Worm (Caenorhabditis elegans) whole organism, mixed stage, embryonic: ENCODE data around the gene lgmn-1.

Source experiments
- M03D4.4 ChIP-seq: sonication (generic microtip); optimal IDR thresholded peaks from 2 replicates; lab custom pipeline; 2017; ENCODE audit warnings: mild to moderate bottlenecking, missing genetic modification characterization, missing compliant biosample characterization
- bed-3 ChIP-seq: fragments of 200-800 bp; sonication (Bioruptor generic); optimal IDR thresholded peaks from 3 replicates; lab custom pipeline; 2018; ENCODE audit warnings: mild to moderate bottlenecking, missing genetic modification characterization, moderate library complexity, missing compliant biosample characterization
- blmp-1 ChIP-seq: fragments of 150-350 bp; optimal IDR thresholded peaks from 2 replicates; lab custom pipeline; 2014; ENCODE audit warnings: missing biosample characterization, missing genetic modification characterization
- ceh-39 ChIP-seq: fragments of 150-350 bp; optimal IDR thresholded peaks from 2 replicates; lab custom pipeline; 2014; ENCODE audit warnings: missing biosample characterization, missing genetic modification characterization
- ceh-43 ChIP-seq: fragments of 200-800 bp; sonication (Bioruptor generic); optimal IDR thresholded peaks from 2 replicates; lab custom pipeline; 2018; ENCODE audit warnings: mild to moderate bottlenecking, missing genetic modification characterization, moderate library complexity, missing compliant biosample characterization
- ceh-83 ChIP-seq: fragments of 200-800 bp; sonication (Bioruptor generic); optimal IDR thresholded peaks from 2 replicates; lab custom pipeline; 2018; ENCODE audit warnings: mild to moderate bottlenecking, missing genetic modification characterization, missing compliant biosample characterization
- drap-1 ChIP-seq: fragments of 200-800 bp; sonication (Bioruptor generic); optimal IDR thresholded peaks from 3 replicates; lab custom pipeline; 2018; ENCODE audit warnings: mild to moderate bottlenecking, missing genetic modification characterization, missing compliant biosample characterization
- elt-1 ChIP-seq: sonication (generic microtip); optimal IDR thresholded peaks from 2 replicates; lab custom pipeline; 2017; ENCODE audit warnings: missing genetic modification characterization, mild to moderate bottlenecking, missing compliant biosample characterization, antibody characterized with exemption, moderate library complexity, borderline replicate concordance; ENCODE audit not compliant: insufficient read depth
- elt-3 ChIP-seq: fragments of 150-350 bp; optimal IDR thresholded peaks from 2 replicates; lab custom pipeline; 2014; ENCODE audit warnings: missing biosample characterization, missing genetic modification characterization
- flh-1 ChIP-seq: fragments of 200-800 bp; sonication (Bioruptor generic); optimal IDR thresholded peaks from 2 replicates; lab custom pipeline; 2018; ENCODE audit warnings: mild to moderate bottlenecking, missing genetic modification characterization, moderate library complexity, missing compliant biosample characterization
- ham-2 ChIP-seq: fragments of 200-800 bp; sonication (Bioruptor generic); optimal IDR thresholded peaks from 2 replicates; lab custom pipeline; 2018; ENCODE audit warnings: mild to moderate bottlenecking, missing genetic modification characterization, missing compliant biosample characterization
- hlh-1 ChIP-seq: fragments of 150-350 bp; optimal IDR thresholded peaks from 2 replicates; lab custom pipeline; 2014; ENCODE audit warnings: missing biosample characterization, missing genetic modification reagents, missing genetic modification characterization
- lin-32 ChIP-seq: fragments of 200-800 bp; sonication (Bioruptor generic); optimal IDR thresholded peaks from 2 replicates; lab custom pipeline; 2018; ENCODE audit warnings: mild to moderate bottlenecking, missing genetic modification characterization, missing compliant biosample characterization
- mep-1 ChIP-seq: fragments of 150-350 bp; optimal IDR thresholded peaks from 2 replicates; lab custom pipeline; 2017; ENCODE audit warnings: missing biosample characterization, missing genetic modification reagents, missing genetic modification characterization, inconsistent platforms
- mls-2 ChIP-seq: sonication (generic microtip); optimal IDR thresholded peaks from 2 replicates; lab custom pipeline; 2016; ENCODE audit warnings: mild to moderate bottlenecking, missing genetic modification characterization, moderate library complexity, missing compliant biosample characterization
- nhr-12 ChIP-seq: fragments of 150-350 bp; optimal IDR thresholded peaks from 2 replicates; lab custom pipeline; 2014; ENCODE audit warnings: missing biosample characterization, missing genetic modification characterization
- nhr-2 ChIP-seq: fragments of 150-350 bp; optimal IDR thresholded peaks from 2 replicates; lab custom pipeline; 2014; ENCODE audit warnings: missing biosample characterization, missing genetic modification characterization
- nhr-237 ChIP-seq: fragments of 150-350 bp; optimal IDR thresholded peaks from 2 replicates; lab custom pipeline; 2014; ENCODE audit warnings: missing biosample characterization, missing genetic modification characterization
- nhr-76 ChIP-seq: sonication (generic microtip); optimal IDR thresholded peaks from 2 replicates; lab custom pipeline; 2017; ENCODE audit warnings: missing biosample characterization, missing genetic modification characterization
- pha-4 ChIP-seq: fragments of 150-350 bp; optimal IDR thresholded peaks from 2 replicates; lab custom pipeline; 2018; ENCODE audit warnings: missing biosample characterization, missing genetic modification reagents, missing genetic modification characterization
- sem-2 ChIP-seq: fragments of 200-800 bp; sonication (Bioruptor generic); optimal IDR thresholded peaks from 2 replicates; lab custom pipeline; 2018; ENCODE audit warnings: mild to moderate bottlenecking, missing genetic modification characterization, missing compliant biosample characterization
- snpc-4 ChIP-seq: fragments of 150-350 bp; optimal IDR thresholded peaks from 2 replicates; lab custom pipeline; 2014; ENCODE audit warnings: missing biosample characterization, missing genetic modification characterization
- sptf-1 ChIP-seq: sonication (generic microtip); optimal IDR thresholded peaks from 2 replicates; lab custom pipeline; 2017; ENCODE audit warnings: mild to moderate bottlenecking, missing genetic modification characterization, moderate library complexity, missing compliant biosample characterization
- tbx-8 ChIP-seq: fragments of 200-800 bp; sonication (Bioruptor generic); optimal IDR thresholded peaks from 2 replicates; lab custom pipeline; 2018; ENCODE audit warnings: mild to moderate bottlenecking, missing genetic modification characterization, moderate library complexity, missing compliant biosample characterization
- unc-120 ChIP-seq: sonication (generic microtip); optimal IDR thresholded peaks from 2 replicates; lab custom pipeline; 2017; ENCODE audit warnings: missing genetic modification characterization, missing compliant biosample characterization; ENCODE audit not compliant: poor library complexity, severe bottlenecking
- unc-39 ChIP-seq: fragments of 150-350 bp; optimal IDR thresholded peaks from 2 replicates; lab custom pipeline; 2014; ENCODE audit warnings: missing biosample characterization, missing genetic modification characterization
- unc-62 ChIP-seq: fragments of 150-350 bp; optimal IDR thresholded peaks from 2 replicates; lab custom pipeline; 2014; ENCODE audit warnings: missing biosample characterization, missing genetic modification reagents, missing genetic modification characterization
- zip-8 ChIP-seq: fragments of 150-350 bp; optimal IDR thresholded peaks from 2 replicates; lab custom pipeline; 2014; ENCODE audit warnings: missing biosample characterization, missing genetic modification characterization
- ztf-11 ChIP-seq: fragments of 150-350 bp; optimal IDR thresholded peaks from 2 replicates; lab custom pipeline; 2014; ENCODE audit warnings: missing biosample characterization, missing genetic modification characterization

The lgmn-1 gene

DNA sequence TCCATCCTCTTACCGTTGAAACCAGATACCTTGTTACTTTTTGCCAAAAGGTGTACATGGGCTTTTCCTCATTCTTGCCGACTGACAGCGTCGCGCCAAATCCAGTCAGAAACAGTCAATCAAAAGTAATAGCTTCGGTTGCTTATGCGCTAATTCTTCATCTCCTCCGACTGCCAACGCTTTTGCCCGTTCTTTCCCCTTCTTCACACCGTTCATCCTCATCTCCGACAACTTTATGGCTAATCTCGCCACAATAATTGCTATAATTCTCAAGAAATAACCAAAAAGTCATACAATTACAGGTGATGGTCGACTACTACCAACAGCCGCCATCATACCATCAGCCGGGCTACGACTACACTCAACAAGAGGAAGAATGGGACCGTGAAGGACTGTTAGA lies 34.7 kb upstream of the lgmn-1 start, which contains the start of gene atn-1:
Gene atn-1, plus strand, starts transcription at position 301 of the 400 bp plus-strand sequence.
- TF ChIP-seq ceh-39 (tag; lab: Kevin White, UChicago) (no peak), ham-2 (peak; percentile 9), pha-4 (no peak), mls-2 (tag; lab: Kevin White, UChicago) (no peak)
- TF ChIP-seq, all 35 proteins: peak for 1

ce11 chrV:12478990-12479389 lies 33.9 kb upstream of the lgmn-1 start:
- TF ChIP-seq sptf-1 (tag; lab: Kevin White, UChicago) (no peak), ztf-11 (no peak), unc-39 (no peak), nhr-2 (tag; lab: Kevin White, UChicago) (no peak), snpc-4 (tag; lab: Kevin White, UChicago) (no peak), hlh-1 (peak; percentile 54), nhr-12 (no peak), ham-2 (no peak), flh-1 (GFP tag; lab: Kevin White, UChicago) (no peak), unc-120 (peak; percentile 27)

- TF ChIP-seq pha-4 (no peak), ceh-43 (GFP tag; lab: Kevin White, UChicago) (no peak), drap-1 (GFP tag; lab: Kevin White, UChicago) (no peak), nhr-2 (tag; lab: Kevin White, UChicago) (no peak), M03D4.4 (tag; lab: Kevin White, UChicago) (no peak), elt-1 (tag; lab: Kevin White, UChicago) (no peak), sem-2 (GFP tag; lab: Kevin White, UChicago) (no peak), snpc-4 (tag; lab: Kevin White, UChicago) (no peak), hlh-1 (no peak), nhr-76 (tag; lab: Kevin White, UChicago) (no peak), unc-62 (GFP tag; lab: Kevin White, UChicago) (no peak), mep-1 (no peak), sptf-1 (tag; lab: Kevin White, UChicago) (no peak), lin-32 (no peak)
These were observed 28.3 kb upstream of the lgmn-1 start, which contains the start of gene srt-39 for ce11 chrV:12484585-12484984. TSS of gene srt-39 (plus strand) at chrV:12484885.

DNA sequence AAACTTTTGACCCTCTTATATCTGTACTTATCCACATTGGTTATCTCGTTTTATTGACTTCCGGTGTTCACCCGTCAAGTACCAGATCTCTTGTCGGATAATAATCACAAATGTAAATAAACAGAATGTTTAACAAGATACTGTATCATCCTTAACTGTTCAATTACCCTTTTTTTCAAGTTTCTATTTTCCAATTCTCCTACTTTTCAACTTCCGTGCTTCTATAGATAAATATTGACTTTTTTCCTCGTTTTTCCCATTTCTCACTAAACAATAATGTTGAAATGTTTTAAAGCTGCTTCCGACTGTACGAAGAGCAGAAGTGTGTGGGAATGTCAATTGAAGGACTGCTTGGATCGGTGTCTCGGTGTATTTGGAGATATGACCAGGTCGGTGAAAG lies 25.9 kb upstream of the lgmn-1 start, which contains the start of gene inx-11:
Gene inx-11, plus strand, starts transcription at position 301 of the 400 bp plus-strand sequence.
- TF ChIP-seq ham-2 (no peak), pha-4 (peak; percentile 40)

DNA sequence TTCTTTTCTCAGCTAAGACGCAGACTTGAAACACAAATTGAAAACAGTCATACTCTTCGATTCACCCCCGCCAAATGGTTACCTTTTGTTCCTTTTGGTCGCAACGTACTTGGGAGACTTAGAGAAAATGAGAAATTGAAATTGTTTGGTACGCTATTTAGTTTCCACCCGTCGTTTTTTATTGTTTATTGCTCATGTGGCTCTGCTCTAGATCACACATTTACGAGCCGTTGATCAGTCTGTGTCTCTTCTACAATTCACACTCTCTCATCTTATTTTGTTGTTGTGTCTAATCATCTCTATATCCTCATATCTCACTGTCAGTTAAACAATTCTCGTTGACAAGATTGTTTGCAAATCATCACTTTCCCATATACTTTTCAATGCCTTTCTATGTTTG lies 24.9 kb upstream of the lgmn-1 start:
- TF ChIP-seq bed-3 (GFP tag; lab: Kevin White, UChicago) (no peak), mep-1 (no peak), nhr-2 (tag; lab: Kevin White, UChicago) (no peak), blmp-1 (tag; lab: Kevin White, UChicago) (no peak), tbx-8 (no peak)

- no peak for TF ChIP-seq sptf-1 (tag; lab: Kevin White, UChicago)
- TF ChIP-seq bed-3 (GFP tag; lab: Kevin White, UChicago), result no peak
- TF ChIP-seq ceh-83 (GFP tag; lab: Kevin White, UChicago), result no peak
- TF ChIP-seq M03D4.4 (tag; lab: Kevin White, UChicago), result no peak
- no peak for TF ChIP-seq snpc-4 (tag; lab: Kevin White, UChicago)
- no peak for TF ChIP-seq nhr-237
- TF ChIP-seq sem-2 (GFP tag; lab: Kevin White, UChicago), result no peak
- no peak for TF ChIP-seq zip-8
- TF ChIP-seq blmp-1 (tag; lab: Kevin White, UChicago), result no peak
These were observed 21.7 kb upstream of the lgmn-1 start for ce11 chrV:12491070-12491643.

ce11 chrV:12494522-12494921 lies 18.3 kb upstream of the lgmn-1 start, which contains the start of gene mrps-11:
TSS of gene mrps-11 (minus strand) at chrV:12494622.
- TF ChIP-seq elt-3 (tag; lab: Kevin White, UChicago), result no peak
- TF ChIP-seq M03D4.4 (tag; lab: Kevin White, UChicago), result no peak
- no peak for TF ChIP-seq unc-62 (GFP tag; lab: Kevin White, UChicago)
